Worm (Caenorhabditis elegans): ENCODE measurements around the gene rpm-1.

The rpm-1 gene

ce11 chrV:8796889-8797288, 22.9 kb downstream of the rpm-1 start:
- peak; percentile 59 for TF ChIP-seq ceh-43 (GFP tag; optimal IDR thresholded peaks at IDR 0.05)
- peak; percentile 99 for TF ChIP-seq nhr-2 (tag; optimal IDR thresholded peaks at IDR 0.05)
- TF ChIP-seq nhr-12 (tag; optimal IDR thresholded peaks at IDR 0.05): no peak
- peak; percentile 46 for TF ChIP-seq pha-4 (tag; optimal IDR thresholded peaks at IDR 0.05)
- TF ChIP-seq sptf-1 (tag; optimal IDR thresholded peaks at IDR 0.05): peak; percentile 10
- peak; percentile 71 for TF ChIP-seq mls-2 (tag; optimal IDR thresholded peaks at IDR 0.05)

ce11 chrV:8796246-8796645, 23.5 kb downstream of the rpm-1 start:
- no peak for TF ChIP-seq nhr-28 (tag; optimal IDR thresholded peaks at IDR 0.05)
- peak; percentile 81 for TF ChIP-seq ham-2 (GFP tag; optimal IDR thresholded peaks at IDR 0.05)

- no peak for TF ChIP-seq unc-120 (tag; optimal IDR thresholded peaks at IDR 0.05; ENCODE audit: poor library complexity, severe bottlenecking)
- TF ChIP-seq drap-1 (GFP tag; optimal IDR thresholded peaks at IDR 0.05): no peak
- no peak for TF ChIP-seq flh-1 (GFP tag; optimal IDR thresholded peaks at IDR 0.05)
- no peak for TF ChIP-seq mab-5 (tag; optimal IDR thresholded peaks at IDR 0.05)
- TF ChIP-seq lin-32 (GFP tag; optimal IDR thresholded peaks at IDR 0.05): no peak
- no peak for TF ChIP-seq sem-2 (GFP tag; optimal IDR thresholded peaks at IDR 0.05)
- no peak for TF ChIP-seq mls-2 (tag; optimal IDR thresholded peaks at IDR 0.05)
- no peak for TF ChIP-seq pha-4 (tag; optimal IDR thresholded peaks at IDR 0.05)
- no peak for TF ChIP-seq ces-1 (GFP tag; optimal IDR thresholded peaks at IDR 0.05)
- no peak for TF ChIP-seq elt-1 (tag; optimal IDR thresholded peaks at IDR 0.05; ENCODE audit: borderline replicate concordance, insufficient read depth)
- no peak for TF ChIP-seq zip-8 (tag; optimal IDR thresholded peaks at IDR 0.05)
- no peak for TF ChIP-seq ceh-83 (GFP tag; optimal IDR thresholded peaks at IDR 0.05)
- no peak for TF ChIP-seq nhr-237 (tag; optimal IDR thresholded peaks at IDR 0.05)
- TF ChIP-seq unc-62 (GFP tag; optimal IDR thresholded peaks at IDR 0.05): no peak
Measured at ce11 chrV:8795499-8795898, 24.3 kb downstream of the rpm-1 start.

ce11 chrV:8792814-8793213, 26.9 kb downstream of the rpm-1 start:
- TF ChIP-seq elt-1 (tag; optimal IDR thresholded peaks at IDR 0.05; ENCODE audit: borderline replicate concordance, insufficient read depth) (no peak), ceh-39 (tag; optimal IDR thresholded peaks at IDR 0.05) (no peak)

ce11 chrV:8789345-8789744, 30.4 kb downstream of the rpm-1 start:
- TF ChIP-seq sem-2 (GFP tag; optimal IDR thresholded peaks at IDR 0.05) (no peak), lsy-2 (tag; optimal IDR thresholded peaks at IDR 0.05) (no peak), lin-32 (GFP tag; optimal IDR thresholded peaks at IDR 0.05) (no peak), unc-120 (tag; optimal IDR thresholded peaks at IDR 0.05; ENCODE audit: poor library complexity, severe bottlenecking) (no peak), unc-62 (GFP tag; optimal IDR thresholded peaks at IDR 0.05) (no peak), ceh-83 (GFP tag; optimal IDR thresholded peaks at IDR 0.05) (no peak)

- TF ChIP-seq sptf-1 (tag; optimal IDR thresholded peaks at IDR 0.05) (no peak), ztf-11 (tag; optimal IDR thresholded peaks at IDR 0.05) (no peak), blmp-1 (tag; optimal IDR thresholded peaks at IDR 0.05) (no peak), ham-2 (GFP tag; optimal IDR thresholded peaks at IDR 0.05) (no peak), ces-1 (GFP tag; optimal IDR thresholded peaks at IDR 0.05) (no peak), nhr-12 (tag; optimal IDR thresholded peaks at IDR 0.05) (no peak), bed-3 (GFP tag; optimal IDR thresholded peaks at IDR 0.05) (no peak), tbx-8 (GFP tag; optimal IDR thresholded peaks at IDR 0.05) (no peak), unc-39 (tag; optimal IDR thresholded peaks at IDR 0.05) (no peak), nhr-2 (tag; optimal IDR thresholded peaks at IDR 0.05) (no peak), pha-4 (tag; optimal IDR thresholded peaks at IDR 0.05) (no peak), cnd-1 (tag; optimal IDR thresholded peaks at IDR 0.05) (no peak), unc-62 (GFP tag; optimal IDR thresholded peaks at IDR 0.05) (no peak), nhr-76 (tag; optimal IDR thresholded peaks at IDR 0.05) (no peak), mab-5 (tag; optimal IDR thresholded peaks at IDR 0.05) (no peak), flh-1 (GFP tag; optimal IDR thresholded peaks at IDR 0.05) (no peak), elt-1 (tag; optimal IDR thresholded peaks at IDR 0.05; ENCODE audit: borderline replicate concordance, insufficient read depth) (no peak), elt-3 (tag; optimal IDR thresholded peaks at IDR 0.05) (no peak), ceh-39 (tag; optimal IDR thresholded peaks at IDR 0.05) (no peak), lin-32 (GFP tag; optimal IDR thresholded peaks at IDR 0.05) (no peak)
Measured at ce11 chrV:8786245-8786644, 33.5 kb downstream of the rpm-1 start, which contains the start of gene sup-37. Gene sup-37, plus strand, starts transcription at chrV:8786545.

All from whole organism, mixed stage, embryonic.